Fruit fly (Drosophila melanogaster) whole organism, embryonic: ENCODE data around the gene pygo.

Experiments used
- Bdp1 ChIP-seq: fragments of 200-800 bp; sonication (Bioruptor generic); optimal IDR thresholded peaks from 3 replicates; lab custom pipeline; 2016; ENCODE audit warnings: missing biosample characterization, missing genetic modification characterization
- CG12391 ChIP-seq: fragments of 200-800 bp; sonication (Bioruptor generic); optimal IDR thresholded peaks from 3 replicates; lab custom pipeline; 2018; ENCODE audit warnings: missing biosample characterization, mild to moderate bottlenecking, missing genetic modification characterization, moderate library complexity
- CG14860 ChIP-seq: fragments of 200-800 bp; sonication (Bioruptor generic); IDR thresholded peaks from 3 replicates; pipeline ENCODE4 v1.3.6; 2022; ENCODE audit warnings: missing biosample characterization, missing genetic modification characterization; ENCODE audit not compliant: partially characterized antibody
- CG16813 ChIP-seq: fragments of 200-800 bp; sonication (Bioruptor generic); IDR thresholded peaks from 3 replicates; pipeline ENCODE4 v1.3.6; 2022; ENCODE audit warnings: missing biosample characterization, missing genetic modification characterization; ENCODE audit not compliant: partially characterized antibody
- CG16815 ChIP-seq: fragments of 200-800 bp; sonication (Bioruptor generic); optimal IDR thresholded peaks from 3 replicates; lab custom pipeline; 2017; ENCODE audit warnings: missing biosample characterization, mild to moderate bottlenecking, missing genetic modification characterization
- CG17186 ChIP-seq: fragments of 200-800 bp; sonication (Bioruptor generic); optimal IDR thresholded peaks from 3 replicates; lab custom pipeline; 2017; ENCODE audit warnings: missing biosample characterization, missing genetic modification reagents, missing genetic modification characterization
- CG17359 ChIP-seq: fragments of 200-800 bp; sonication (Bioruptor generic); optimal IDR thresholded peaks from 3 replicates; lab custom pipeline; 2018; ENCODE audit warnings: missing biosample characterization, mild to moderate bottlenecking, missing genetic modification characterization, moderate library complexity
- CG18476 ChIP-seq: fragments of 200-800 bp; sonication (Bioruptor generic); optimal IDR thresholded peaks from 2 replicates; lab custom pipeline; 2016; ENCODE audit warnings: missing biosample characterization, mild to moderate bottlenecking, missing genetic modification characterization
- CG2202 ChIP-seq: fragments of 200-800 bp; sonication (Bioruptor generic); optimal IDR thresholded peaks from 2 replicates; lab custom pipeline; 2018; ENCODE audit warnings: missing biosample characterization, mild to moderate bottlenecking, missing genetic modification characterization
- CG32772 ChIP-seq: fragments of 200-800 bp; sonication (Bioruptor generic); IDR thresholded peaks from 2 replicates; pipeline ENCODE4 v1.3.6; 2022; ENCODE audit warnings: missing biosample characterization, missing genetic modification characterization
- CG4707 ChIP-seq: fragments of 200-800 bp; sonication (Bioruptor generic); optimal IDR thresholded peaks from 2 replicates; lab custom pipeline; 2018; ENCODE audit warnings: missing biosample characterization, mild to moderate bottlenecking, missing genetic modification characterization, moderate library complexity
- CG5180 ChIP-seq: fragments of 200-800 bp; sonication (Bioruptor generic); optimal IDR thresholded peaks from 3 replicates; lab custom pipeline; 2017; ENCODE audit warnings: missing biosample characterization, missing genetic modification characterization, mild to moderate bottlenecking, moderate library complexity, missing genetic modification reagents
- CG7745 ChIP-seq: fragments of 200-800 bp; sonication (Bioruptor generic); optimal IDR thresholded peaks from 2 replicates; lab custom pipeline; 2018; ENCODE audit warnings: missing biosample characterization, mild to moderate bottlenecking, missing genetic modification characterization, moderate library complexity
- CG7963 ChIP-seq: fragments of 200-800 bp; sonication (Bioruptor generic); IDR thresholded peaks from 3 replicates; pipeline ENCODE4 v1.3.6; 2022; ENCODE audit warnings: missing biosample characterization, missing genetic modification characterization; ENCODE audit not compliant: partially characterized antibody
- CG9876 ChIP-seq: fragments of 200-800 bp; sonication (Bioruptor generic); optimal IDR thresholded peaks from 2 replicates; lab custom pipeline; 2016; ENCODE audit warnings: missing biosample characterization, missing genetic modification characterization
- HmgZ ChIP-seq: fragments of 200-800 bp; sonication (Bioruptor generic); optimal IDR thresholded peaks from 2 replicates; lab custom pipeline; 2018; ENCODE audit warnings: missing biosample characterization, mild to moderate bottlenecking, missing genetic modification characterization
- Hmx ChIP-seq: fragments of 200-800 bp; sonication (Bioruptor generic); optimal IDR thresholded peaks from 2 replicates; lab custom pipeline; 2016; ENCODE audit warnings: missing biosample characterization, missing genetic modification characterization
- Mad ChIP-seq: fragments of 200-800 bp; sonication (Bioruptor generic); optimal IDR thresholded peaks from 2 replicates; lab custom pipeline; 2016; ENCODE audit warnings: missing biosample characterization, missing genetic modification characterization
- Med ChIP-seq: fragments of 200-800 bp; sonication (Bioruptor generic); peaks from one replicate; lab custom pipeline; 2016; ENCODE audit warnings: missing biosample characterization, missing genetic modification characterization, mild to moderate bottlenecking, inconsistent platforms, moderate library complexity
- PHDP ChIP-seq: fragments of 200-800 bp; sonication (Bioruptor generic); optimal IDR thresholded peaks from 3 replicates; lab custom pipeline; 2018; ENCODE audit warnings: missing biosample characterization, mild to moderate bottlenecking, missing genetic modification characterization, moderate library complexity
- az2 ChIP-seq: fragments of 200-800 bp; sonication (Bioruptor generic); optimal IDR thresholded peaks from 3 replicates; lab custom pipeline; 2016; ENCODE audit warnings: missing biosample characterization, missing genetic modification characterization
- cg ChIP-seq: fragments of 200-800 bp; sonication (Bioruptor generic); optimal IDR thresholded peaks from 3 replicates; lab custom pipeline; 2019; ENCODE audit warnings: missing biosample characterization, mild to moderate bottlenecking, missing genetic modification characterization, moderate library complexity
- crc ChIP-seq: fragments of 200-800 bp; sonication (Bioruptor generic); optimal IDR thresholded peaks from 2 replicates; lab custom pipeline; 2016; ENCODE audit warnings: missing biosample characterization, missing genetic modification characterization
- disco-r ChIP-seq: fragments of 200-800 bp; sonication (Bioruptor generic); optimal IDR thresholded peaks from 2 replicates; lab custom pipeline; 2016; ENCODE audit warnings: missing biosample characterization, missing genetic modification characterization
- gro ChIP-seq: fragments of 200-800 bp; sonication (Bioruptor generic); optimal IDR thresholded peaks from 2 replicates; lab custom pipeline; 2016; ENCODE audit warnings: missing biosample characterization, missing genetic modification characterization
- ham ChIP-seq: fragments of 200-800 bp; sonication (Bioruptor generic); IDR thresholded peaks from 2 replicates; pipeline ENCODE4 v1.3.6; 2022; ENCODE audit warnings: missing biosample characterization, missing genetic modification characterization
- klu ChIP-seq: fragments of 200-800 bp; sonication (Bioruptor generic); IDR thresholded peaks from 2 replicates; pipeline ENCODE4 v1.3.6; 2022; ENCODE audit warnings: missing biosample characterization, missing genetic modification characterization
- lbe ChIP-seq: fragments of 200-800 bp; sonication (Bioruptor generic); optimal IDR thresholded peaks from 2 replicates; lab custom pipeline; 2016; ENCODE audit warnings: missing biosample characterization, mild to moderate bottlenecking, missing genetic modification characterization
- mirr ChIP-seq: fragments of 200-800 bp; sonication (Bioruptor generic); optimal IDR thresholded peaks from 3 replicates; lab custom pipeline; 2018; ENCODE audit warnings: missing biosample characterization, mild to moderate bottlenecking, missing genetic modification characterization
- pb ChIP-seq: fragments of 200-800 bp; sonication (Bioruptor generic); optimal IDR thresholded peaks from 3 replicates; lab custom pipeline; 2016; ENCODE audit warnings: missing biosample characterization, missing genetic modification characterization
- prd ChIP-seq, 3 experiments: fragments of >200 bp in 2 of 3; fragments of 200-800 bp in 1 of 3; sonication (Bioruptor generic) in 1 of 3; optimal IDR thresholded peaks in 2 of 3; IDR thresholded peaks in 1 of 3; 2 replicates in 2 of 3; 3 replicates in 1 of 3; pipeline versions ENCODE4 v1.3.6 to Lab custom; 2017 to 2022; ENCODE audit warnings: missing biosample characterization in 1 of 3, missing genetic modification characterization in 1 of 3
- row ChIP-seq: fragments of 200-800 bp; sonication (Bioruptor generic); IDR thresholded peaks from 3 replicates; pipeline ENCODE4 v1.3.6; 2022; ENCODE audit warnings: missing biosample characterization, missing genetic modification characterization
- run ChIP-seq: fragments of 200-800 bp; sonication (Bioruptor generic); optimal IDR thresholded peaks from 3 replicates; lab custom pipeline; 2018; ENCODE audit warnings: missing biosample characterization, mild to moderate bottlenecking, missing genetic modification characterization
- sens-2 ChIP-seq: fragments of 200-800 bp; sonication (Bioruptor generic); IDR thresholded peaks from 2 replicates; pipeline ENCODE4 v1.3.6; 2022; ENCODE audit warnings: missing biosample characterization, missing genetic modification characterization
- sisA ChIP-seq: fragments of 200-800 bp; sonication (Bioruptor generic); IDR thresholded peaks from 2 replicates; pipeline ENCODE4 v1.3.6; 2022; ENCODE audit warnings: missing biosample characterization, missing genetic modification characterization
- tap ChIP-seq: fragments of 200-800 bp; optimal IDR thresholded peaks from 3 replicates; lab custom pipeline; 2019; ENCODE audit warnings: missing biosample characterization, mild to moderate bottlenecking, missing genetic modification characterization, moderate library complexity
- vnd ChIP-seq: fragments of 200-800 bp; sonication (Bioruptor generic); IDR thresholded peaks from 3 replicates; pipeline ENCODE4 v1.3.6; 2022; ENCODE audit warnings: missing biosample characterization, missing genetic modification characterization; ENCODE audit not compliant: partially characterized antibody

pygo gene

DNA sequence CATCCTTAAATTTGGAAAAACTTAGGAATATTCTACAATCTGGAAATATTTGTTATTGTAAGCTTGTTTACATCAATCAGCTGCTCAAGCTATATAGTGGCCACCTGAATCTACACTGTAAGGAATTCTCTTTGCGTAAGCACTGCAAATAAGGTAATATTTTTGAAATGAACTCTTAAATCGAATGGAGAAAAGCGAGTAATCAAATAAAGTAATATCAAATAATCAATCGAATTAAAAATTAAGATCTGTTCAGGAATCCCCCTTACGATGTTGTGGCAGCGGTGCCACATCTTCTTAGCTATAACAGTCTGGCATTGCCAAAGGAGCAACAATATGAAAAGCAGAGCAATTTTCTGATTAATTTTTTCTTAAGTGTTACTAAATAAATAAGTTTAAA is 35.5 kb upstream of the pygo start, which contains the start of the genes Mnat9 and CG1792 (continued):
- TF ChIP-seq gro (GFP tag; lab: Kevin White, UChicago) (peak; percentile 99), CG7963 (GFP tag; lab: Robert Waterston, UW) (no peak), vnd (GFP tag; lab: Robert Waterston, UW) (no peak), Hmx (peak; percentile 97), CG12391 (tag; lab: Kevin White, UChicago) (peak; percentile 99), ham (GFP tag; lab: Robert Waterston, UW) (peak; percentile 96), CG32772 (GFP tag; lab: Robert Waterston, UW) (peak; percentile 99), CG17186 (GFP tag; lab: Kevin White, UChicago) (peak; percentile 92), cg (GFP tag; lab: Kevin White, UChicago) (peak; percentile 8), Mad (peak; percentile 96), run (tag; lab: Kevin White, UChicago) (peak; percentile 91), HmgZ (tag; lab: Kevin White, UChicago) (peak; percentile 99), CG5180 (GFP tag; lab: Kevin White, UChicago) (peak; percentile 83), CG16815 (peak; percentile 98), klu (GFP tag; lab: Robert Waterston, UW) (peak; percentile 97), Bdp1 (peak; percentile 95), CG17359 (tag; lab: Kevin White, UChicago) (peak; percentile 99), CG16813 (peak; percentile 44; the same call in 2 of the 3 replicates), mirr (GFP tag; lab: Kevin White, UChicago) (peak; percentile 95), CG9876 (GFP tag; lab: Kevin White, UChicago) (peak; percentile 98), pb (GFP tag; lab: Kevin White, UChicago) (peak; percentile 97), tap (tag; lab: Kevin White, UChicago) (peak; percentile 98), sisA (GFP tag; lab: Robert Waterston, UW) (peak; percentile 99), az2 (peak; percentile 99), CG4707 (peak; percentile 94), CG7745 (tag; lab: Kevin White, UChicago) (peak; percentile 33), disco-r (GFP tag; lab: Kevin White, UChicago) (peak; percentile 98), CG18476 (GFP tag; lab: Kevin White, UChicago) (peak; percentile 99), row (GFP tag; lab: Robert Waterston, UW) (peak; percentile 99), sens-2 (peak; percentile 99), crc (peak; percentile 97), CG14860 (GFP tag; lab: Robert Waterston, UW) (no peak), prd (optimal IDR thresholded peaks at IDR 0.05; lab: Kevin White, UChicago) (no peak), prd (GFP tag; IDR thresholded peaks at IDR 0.05; lab: Robert Waterston, UW) (peak; percentile 99), CG2202 (peak; percentile 95), lbe (GFP tag; lab: Kevin White, UChicago) (peak; percentile 98)
- TF ChIP-seq, all 482 proteins: peak for 438

DNA sequence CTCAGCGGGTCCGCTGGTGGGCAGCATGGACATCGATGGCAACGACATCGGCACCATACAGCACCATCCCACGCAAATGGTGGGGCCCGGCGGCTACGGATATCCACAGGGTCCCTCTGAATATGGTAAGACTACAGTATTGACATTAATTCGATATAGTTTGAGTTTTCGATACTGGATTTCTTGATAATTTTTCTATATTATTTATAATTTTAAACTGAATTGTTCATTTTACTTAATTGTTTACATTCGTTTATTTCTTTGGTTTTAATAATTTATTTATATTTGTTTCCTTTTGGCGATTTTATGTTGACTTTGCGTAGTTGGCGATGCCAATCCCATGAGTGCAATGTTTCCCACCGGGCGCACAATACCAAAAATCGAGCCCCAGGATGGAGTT is 32.1 kb upstream of the pygo start, which contains the start of gene CycG:
Gene CycG, minus strand, starts transcription at position 101 of the 400 bp plus-strand sequence.
- TF ChIP-seq PHDP (tag; lab: Kevin White, UChicago) (no peak), Med (GFP tag; lab: Kevin White, UChicago) (peak; percentile 48)
